Worm (Caenorhabditis elegans) whole organism, mixed stage, embryonic: ENCODE data around the gene ZK121.2.
A peak's percentile ranks its signal among the peaks of the same experiment; 100 is the strongest.

Experiments
- M03D4.4 ChIP-seq: sonication (generic microtip); optimal IDR thresholded peaks from 2 replicates; lab custom pipeline; 2017; ENCODE audit warnings: mild to moderate bottlenecking, missing genetic modification characterization, missing compliant biosample characterization
- bed-3 ChIP-seq: fragments of 200-800 bp; sonication (Bioruptor generic); optimal IDR thresholded peaks from 3 replicates; lab custom pipeline; 2018; ENCODE audit warnings: mild to moderate bottlenecking, missing genetic modification characterization, moderate library complexity, missing compliant biosample characterization
- blmp-1 ChIP-seq: fragments of 150-350 bp; optimal IDR thresholded peaks from 2 replicates; lab custom pipeline; 2014; ENCODE audit warnings: missing biosample characterization, missing genetic modification characterization
- ceh-39 ChIP-seq: fragments of 150-350 bp; optimal IDR thresholded peaks from 2 replicates; lab custom pipeline; 2014; ENCODE audit warnings: missing biosample characterization, missing genetic modification characterization
- ceh-43 ChIP-seq: fragments of 200-800 bp; sonication (Bioruptor generic); optimal IDR thresholded peaks from 2 replicates; lab custom pipeline; 2018; ENCODE audit warnings: mild to moderate bottlenecking, missing genetic modification characterization, moderate library complexity, missing compliant biosample characterization
- ceh-83 ChIP-seq: fragments of 200-800 bp; sonication (Bioruptor generic); optimal IDR thresholded peaks from 2 replicates; lab custom pipeline; 2018; ENCODE audit warnings: mild to moderate bottlenecking, missing genetic modification characterization, missing compliant biosample characterization
- ces-1 ChIP-seq: fragments of 150-350 bp; optimal IDR thresholded peaks from 2 replicates; lab custom pipeline; 2014; ENCODE audit warnings: missing biosample characterization, missing genetic modification reagents, missing genetic modification characterization
- cnd-1 ChIP-seq: fragments of 200-800 bp; sonication (Bioruptor generic); optimal IDR thresholded peaks from 2 replicates; lab custom pipeline; 2018; ENCODE audit warnings: mild to moderate bottlenecking, missing genetic modification characterization, missing compliant biosample characterization
- drap-1 ChIP-seq: fragments of 200-800 bp; sonication (Bioruptor generic); optimal IDR thresholded peaks from 3 replicates; lab custom pipeline; 2018; ENCODE audit warnings: mild to moderate bottlenecking, missing genetic modification characterization, missing compliant biosample characterization
- elt-1 ChIP-seq: sonication (generic microtip); optimal IDR thresholded peaks from 2 replicates; lab custom pipeline; 2017; ENCODE audit warnings: missing genetic modification characterization, mild to moderate bottlenecking, missing compliant biosample characterization, antibody characterized with exemption, moderate library complexity, borderline replicate concordance; ENCODE audit not compliant: insufficient read depth
- elt-3 ChIP-seq: fragments of 150-350 bp; optimal IDR thresholded peaks from 2 replicates; lab custom pipeline; 2014; ENCODE audit warnings: missing biosample characterization, missing genetic modification characterization
- flh-1 ChIP-seq: fragments of 200-800 bp; sonication (Bioruptor generic); optimal IDR thresholded peaks from 2 replicates; lab custom pipeline; 2018; ENCODE audit warnings: mild to moderate bottlenecking, missing genetic modification characterization, moderate library complexity, missing compliant biosample characterization
- ham-2 ChIP-seq: fragments of 200-800 bp; sonication (Bioruptor generic); optimal IDR thresholded peaks from 2 replicates; lab custom pipeline; 2018; ENCODE audit warnings: mild to moderate bottlenecking, missing genetic modification characterization, missing compliant biosample characterization
- hlh-1 ChIP-seq: fragments of 150-350 bp; optimal IDR thresholded peaks from 2 replicates; lab custom pipeline; 2014; ENCODE audit warnings: missing biosample characterization, missing genetic modification reagents, missing genetic modification characterization
- lin-13 ChIP-seq: fragments of 150-350 bp; optimal IDR thresholded peaks from 2 replicates; lab custom pipeline; 2014; ENCODE audit warnings: missing biosample characterization, missing genetic modification characterization
- lin-32 ChIP-seq: fragments of 200-800 bp; sonication (Bioruptor generic); optimal IDR thresholded peaks from 2 replicates; lab custom pipeline; 2018; ENCODE audit warnings: mild to moderate bottlenecking, missing genetic modification characterization, missing compliant biosample characterization
- lsy-2 ChIP-seq: fragments of 150-350 bp; optimal IDR thresholded peaks from 2 replicates; lab custom pipeline; 2014; ENCODE audit warnings: missing biosample characterization, missing genetic modification characterization
- mab-5 ChIP-seq: fragments of 150-350 bp; optimal IDR thresholded peaks from 2 replicates; lab custom pipeline; 2014; ENCODE audit warnings: missing biosample characterization, missing genetic modification characterization
- mep-1 ChIP-seq: fragments of 150-350 bp; optimal IDR thresholded peaks from 2 replicates; lab custom pipeline; 2017; ENCODE audit warnings: missing biosample characterization, missing genetic modification reagents, missing genetic modification characterization, inconsistent platforms
- mls-2 ChIP-seq: sonication (generic microtip); optimal IDR thresholded peaks from 2 replicates; lab custom pipeline; 2016; ENCODE audit warnings: mild to moderate bottlenecking, missing genetic modification characterization, moderate library complexity, missing compliant biosample characterization
- nhr-12 ChIP-seq: fragments of 150-350 bp; optimal IDR thresholded peaks from 2 replicates; lab custom pipeline; 2014; ENCODE audit warnings: missing biosample characterization, missing genetic modification characterization
- nhr-2 ChIP-seq: fragments of 150-350 bp; optimal IDR thresholded peaks from 2 replicates; lab custom pipeline; 2014; ENCODE audit warnings: missing biosample characterization, missing genetic modification characterization
- nhr-237 ChIP-seq: fragments of 150-350 bp; optimal IDR thresholded peaks from 2 replicates; lab custom pipeline; 2014; ENCODE audit warnings: missing biosample characterization, missing genetic modification characterization
- nhr-76 ChIP-seq: sonication (generic microtip); optimal IDR thresholded peaks from 2 replicates; lab custom pipeline; 2017; ENCODE audit warnings: missing biosample characterization, missing genetic modification characterization
- pha-4 ChIP-seq: fragments of 150-350 bp; optimal IDR thresholded peaks from 2 replicates; lab custom pipeline; 2018; ENCODE audit warnings: missing biosample characterization, missing genetic modification reagents, missing genetic modification characterization
- snpc-4 ChIP-seq: fragments of 150-350 bp; optimal IDR thresholded peaks from 2 replicates; lab custom pipeline; 2014; ENCODE audit warnings: missing biosample characterization, missing genetic modification characterization
- sptf-1 ChIP-seq: sonication (generic microtip); optimal IDR thresholded peaks from 2 replicates; lab custom pipeline; 2017; ENCODE audit warnings: mild to moderate bottlenecking, missing genetic modification characterization, moderate library complexity, missing compliant biosample characterization
- unc-120 ChIP-seq: sonication (generic microtip); optimal IDR thresholded peaks from 2 replicates; lab custom pipeline; 2017; ENCODE audit warnings: missing genetic modification characterization, missing compliant biosample characterization; ENCODE audit not compliant: poor library complexity, severe bottlenecking
- unc-39 ChIP-seq: fragments of 150-350 bp; optimal IDR thresholded peaks from 2 replicates; lab custom pipeline; 2014; ENCODE audit warnings: missing biosample characterization, missing genetic modification characterization
- unc-62 ChIP-seq: fragments of 150-350 bp; optimal IDR thresholded peaks from 2 replicates; lab custom pipeline; 2014; ENCODE audit warnings: missing biosample characterization, missing genetic modification reagents, missing genetic modification characterization
- zip-8 ChIP-seq: fragments of 150-350 bp; optimal IDR thresholded peaks from 2 replicates; lab custom pipeline; 2014; ENCODE audit warnings: missing biosample characterization, missing genetic modification characterization
- ztf-11 ChIP-seq: fragments of 150-350 bp; optimal IDR thresholded peaks from 2 replicates; lab custom pipeline; 2014; ENCODE audit warnings: missing biosample characterization, missing genetic modification characterization

Gene ZK121.2

DNA sequence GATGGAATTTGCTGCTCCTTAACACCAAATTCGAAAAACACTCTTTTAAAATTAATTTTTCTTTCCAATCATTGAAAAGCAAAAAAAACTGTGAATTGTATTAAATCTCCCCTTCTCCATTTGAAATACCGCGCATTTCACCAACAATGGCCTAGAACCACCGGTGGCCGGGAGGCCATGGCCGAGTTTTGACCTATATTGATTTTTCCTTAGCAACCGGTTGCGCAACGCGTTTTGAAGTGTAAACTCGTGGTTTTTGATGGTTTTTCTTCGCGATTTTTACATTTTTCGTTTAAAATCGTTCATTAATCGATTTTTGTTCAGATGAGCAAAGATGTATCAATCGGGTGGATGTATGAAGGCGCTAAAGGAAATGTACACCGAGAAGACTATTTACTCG, 33.2 kb upstream of the ZK121.2 start, which contains the start of gene mog-3:
TSS of gene mog-3 (plus strand) at position 319 of the 400 bp plus-strand sequence.
- TF ChIP-seq ceh-83, result no peak
- peak; percentile 56 for TF ChIP-seq sptf-1 (tag; lab: Kevin White, UChicago)
- TF ChIP-seq nhr-12 (tag; lab: Kevin White, UChicago), result no peak
- peak; percentile 12 for TF ChIP-seq ham-2 (GFP tag; lab: Kevin White, UChicago)
- no peak for TF ChIP-seq mls-2 (tag; lab: Kevin White, UChicago)
- no peak for TF ChIP-seq ceh-43
- no peak for TF ChIP-seq nhr-237 (tag; lab: Kevin White, UChicago)
- peak; percentile 79 for TF ChIP-seq nhr-2 (tag; lab: Kevin White, UChicago)
- TF ChIP-seq hlh-1 (tag; lab: Kevin White, UChicago), result peak; percentile 27
- TF ChIP-seq lin-13 (tag; lab: Kevin White, UChicago), result peak; percentile 29
- peak; percentile 25 for TF ChIP-seq pha-4 (tag; lab: Kevin White, UChicago)
- TF ChIP-seq ceh-39 (tag; lab: Kevin White, UChicago), result peak; percentile 40
- no peak for TF ChIP-seq drap-1 (GFP tag; lab: Kevin White, UChicago)
- TF ChIP-seq nhr-76, result no peak
- TF ChIP-seq lsy-2 (tag; lab: Kevin White, UChicago), result peak; percentile 58
- no peak for TF ChIP-seq flh-1 (GFP tag; lab: Kevin White, UChicago)
- TF ChIP-seq elt-1 (tag; lab: Kevin White, UChicago), result no peak
- peak; percentile 30 for TF ChIP-seq cnd-1 (tag; lab: Kevin White, UChicago)
- TF ChIP-seq snpc-4, result no peak
- TF ChIP-seq unc-120, result peak; percentile 34
- no peak for TF ChIP-seq ztf-11 (tag; lab: Kevin White, UChicago)
- TF ChIP-seq blmp-1 (tag; lab: Kevin White, UChicago), result no peak
- peak; percentile 87 for TF ChIP-seq zip-8 (tag; lab: Kevin White, UChicago)
- TF ChIP-seq lin-32 (GFP tag; lab: Kevin White, UChicago), result peak; percentile 6
- peak; percentile 58 for TF ChIP-seq ces-1 (GFP tag; lab: Kevin White, UChicago)
- TF ChIP-seq mep-1 (tag; lab: Kevin White, UChicago), result peak; percentile 73
- TF ChIP-seq mab-5, result no peak

ce11 chrIII:5310403-5310802, 31.1 kb upstream of the ZK121.2 start:
- TF ChIP-seq elt-1 (tag; lab: Kevin White, UChicago) (no peak), M03D4.4 (no peak), nhr-2 (tag; lab: Kevin White, UChicago) (no peak), ztf-11 (tag; lab: Kevin White, UChicago) (no peak), ham-2 (GFP tag; lab: Kevin White, UChicago) (no peak), snpc-4 (no peak), elt-3 (tag; lab: Kevin White, UChicago) (no peak), unc-39 (no peak), unc-62 (GFP tag; lab: Kevin White, UChicago) (no peak), hlh-1 (tag; lab: Kevin White, UChicago) (no peak), nhr-12 (tag; lab: Kevin White, UChicago) (no peak), zip-8 (tag; lab: Kevin White, UChicago) (no peak), mep-1 (tag; lab: Kevin White, UChicago) (no peak), blmp-1 (tag; lab: Kevin White, UChicago) (no peak)

ce11 chrIII:5310940-5311339, 30.5 kb upstream of the ZK121.2 start, which contains the start of gene pqe-1:
Gene pqe-1, plus strand, starts transcription at chrIII:5311240.
- TF ChIP-seq nhr-76 (no peak), bed-3 (GFP tag; lab: Kevin White, UChicago) (no peak), unc-62 (GFP tag; lab: Kevin White, UChicago) (no peak), nhr-2 (tag; lab: Kevin White, UChicago) (no peak), nhr-12 (tag; lab: Kevin White, UChicago) (no peak), zip-8 (tag; lab: Kevin White, UChicago) (no peak), lin-32 (GFP tag; lab: Kevin White, UChicago) (no peak), unc-39 (no peak)
- TF ChIP-seq, all 35 proteins: peak for 0

DNA sequence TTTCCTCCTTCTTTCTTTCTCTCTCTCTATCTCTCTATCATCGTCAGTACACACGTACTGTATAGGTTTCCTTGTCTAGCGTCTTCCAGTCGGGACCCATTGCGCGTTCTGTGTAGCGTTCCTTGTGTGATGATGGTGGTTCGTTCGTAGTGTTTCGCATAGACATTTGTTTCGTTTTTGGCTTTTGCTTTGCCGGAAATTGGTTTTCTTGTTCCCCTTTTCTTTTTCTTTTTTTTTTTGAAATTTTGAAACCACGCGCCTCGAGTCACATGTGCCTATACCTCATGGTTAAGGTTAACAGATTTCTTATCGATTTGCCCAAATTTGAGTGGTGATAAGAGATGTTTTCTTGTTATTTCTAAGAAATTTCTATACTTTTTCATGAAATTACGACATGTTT, 22.9 kb upstream of the ZK121.2 start:
- TF ChIP-seq lin-13 (tag; lab: Kevin White, UChicago) (no peak), elt-1 (tag; lab: Kevin White, UChicago) (no peak), ceh-83 (no peak), M03D4.4 (no peak), mep-1 (tag; lab: Kevin White, UChicago) (no peak), drap-1 (GFP tag; lab: Kevin White, UChicago) (no peak), snpc-4 (no peak), nhr-12 (tag; lab: Kevin White, UChicago) (no peak), unc-62 (GFP tag; lab: Kevin White, UChicago) (no peak), ceh-39 (tag; lab: Kevin White, UChicago) (no peak), elt-3 (tag; lab: Kevin White, UChicago) (no peak), bed-3 (GFP tag; lab: Kevin White, UChicago) (no peak), cnd-1 (tag; lab: Kevin White, UChicago) (no peak), unc-39 (no peak), ham-2 (GFP tag; lab: Kevin White, UChicago) (no peak), mls-2 (tag; lab: Kevin White, UChicago) (no peak)
